Fruit fly (Drosophila melanogaster): Measurements from ENCODE around the gene cyst.

Gene cyst

dm6 chr2L:19489997-19490461, 18.5 kb downstream of the cyst start, which contains the start of the genes CG10194 and CG18094 (continued):
- TF ChIP-seq Sry-β (GFP tag; optimal IDR thresholded peaks at IDR 0.05) (no peak), ERR (GFP tag; optimal IDR thresholded peaks at IDR 0.05) (no peak), sna (GFP tag; IDR thresholded peaks at IDR 0.05; ENCODE audit: partially characterized antibody) (peak; percentile 70), pan (optimal IDR thresholded peaks at IDR 0.05) (no peak), pan (GFP tag; optimal IDR thresholded peaks at IDR 0.05 in 1 of 2, IDR thresholded peaks at IDR 0.05 in 1 of 2) (peak in 1 of 2 experiments; percentile 17), pzg (GFP tag; optimal IDR thresholded peaks at IDR 0.05) (peak; percentile 41), Scr (GFP tag; IDR thresholded peaks at IDR 0.05; ENCODE audit: partially characterized antibody) (peak; percentile 47; the same call in 1 of the 2 replicates), Blimp-1 (GFP tag; optimal IDR thresholded peaks at IDR 0.05) (no peak), trh (GFP tag; optimal IDR thresholded peaks at IDR 0.05) (no peak), Fer3 (tag; optimal IDR thresholded peaks at IDR 0.05) (peak; percentile 47), CG7372 (GFP tag; IDR thresholded peaks at IDR 0.05) (no peak), Antp (GFP tag; optimal IDR thresholded peaks at IDR 0.05) (no peak), sc (optimal IDR thresholded peaks at IDR 0.05) (no peak), sc (GFP tag; optimal IDR thresholded peaks at IDR 0.05) (no peak), CG1792 (GFP tag; optimal IDR thresholded peaks at IDR 0.05) (no peak), gcm2 (GFP tag; optimal IDR thresholded peaks at IDR 0.05) (no peak), dati (GFP tag; IDR thresholded peaks at IDR 0.05) (no peak), amos (GFP tag; IDR thresholded peaks at IDR 0.05; ENCODE audit: partially characterized antibody) (peak; percentile 69; the same call in 1 of the 2 replicates), Mes4 (GFP tag; optimal IDR thresholded peaks at IDR 0.05) (no peak), CG17361 (GFP tag; IDR thresholded peaks at IDR 0.05) (no peak; the same call in 1 of the 3 replicates), chn (GFP tag; optimal IDR thresholded peaks at IDR 0.05) (peak; percentile 10), sqz (GFP tag; optimal IDR thresholded peaks at IDR 0.05) (no peak), tin (GFP tag; optimal IDR thresholded peaks at IDR 0.05) (peak; percentile 14), CG15601 (tag; optimal IDR thresholded peaks at IDR 0.05) (peak; percentile 3), Atf3 (GFP tag; optimal IDR thresholded peaks at IDR 0.05) (no peak), kay (GFP tag; optimal IDR thresholded peaks at IDR 0.05) (peak; percentile 2), cg (GFP tag; optimal IDR thresholded peaks at IDR 0.05) (no peak), ase (GFP tag; IDR thresholded peaks at IDR 0.05) (no peak), ftz-f1 (GFP tag; optimal IDR thresholded peaks at IDR 0.05) (no peak), CG10431 (GFP tag; optimal IDR thresholded peaks at IDR 0.05) (no peak), CG6765 (GFP tag; optimal IDR thresholded peaks at IDR 0.05) (no peak), CG13624 (GFP tag; optimal IDR thresholded peaks at IDR 0.05) (no peak), Adf1 (GFP tag; IDR thresholded peaks at IDR 0.05) (0 out of 2 replicates have a peak, but pooled peaks have one; percentile 18), CG14860 (GFP tag; IDR thresholded peaks at IDR 0.05; ENCODE audit: partially characterized antibody) (peak; percentile 47; the same call in 1 of the 3 replicates), ham (GFP tag; IDR thresholded peaks at IDR 0.05) (no peak), Dad (GFP tag; optimal IDR thresholded peaks at IDR 0.05) (no peak), Sin3A (optimal IDR thresholded peaks at IDR 0.05) (no peak), trem (tag; optimal IDR thresholded peaks at IDR 0.05) (peak; percentile 17), dan (GFP tag; IDR thresholded peaks at IDR 0.05) (no peak), NFAT (GFP tag; IDR thresholded peaks at IDR 0.05) (no peak), CG12104 (GFP tag; optimal IDR thresholded peaks at IDR 0.05) (no peak), CG1529 (GFP tag; optimal IDR thresholded peaks at IDR 0.05) (no peak), CG13296 (GFP tag; optimal IDR thresholded peaks at IDR 0.05) (peak; percentile 22), disco-r (GFP tag; optimal IDR thresholded peaks at IDR 0.05) (no peak), Aef1 (GFP tag; IDR thresholded peaks at IDR 0.05) (0 out of 3 replicates have a peak, but pooled peaks have one; percentile 31), NC2α (GFP tag; optimal IDR thresholded peaks at IDR 0.05) (no peak), B-H2 (GFP tag; optimal IDR thresholded peaks at IDR 0.05) (no peak), NK7.1 (GFP tag; optimal IDR thresholded peaks at IDR 0.05) (no peak), emc (GFP tag; optimal IDR thresholded peaks at IDR 0.05) (no peak), CG7271 (tag; optimal IDR thresholded peaks at IDR 0.05) (no peak), Mad (GFP tag; optimal IDR thresholded peaks at IDR 0.05) (no peak), gsb-n (tag; optimal IDR thresholded peaks at IDR 0.05) (no peak)
